Worm (Caenorhabditis elegans): Measurements from ENCODE around the gene F17C8.3.

The F17C8.3 gene

DNA sequence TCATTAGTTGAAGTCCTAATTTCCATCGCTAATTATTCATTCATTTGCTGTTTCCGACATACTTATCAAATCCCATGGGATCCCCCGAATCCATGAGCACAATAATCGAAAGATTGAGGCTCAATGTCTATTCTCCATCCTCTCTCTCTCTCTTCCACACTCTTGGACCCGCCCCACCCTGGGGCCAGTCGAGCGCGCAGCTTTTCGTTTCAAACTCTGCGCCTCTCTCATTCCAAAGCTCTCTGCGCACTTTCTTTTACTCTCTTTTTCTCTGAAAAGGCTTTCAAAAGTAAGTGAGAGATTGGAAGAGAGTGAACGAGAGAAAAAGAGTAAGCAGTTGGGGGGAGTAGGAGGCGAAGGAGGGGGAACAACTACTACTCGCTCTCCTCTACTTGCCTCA is 10.0 kb upstream of the F17C8.3 start, which contains the start of gene acy-1:
Gene acy-1, plus strand, starts transcription at position 346 of the 400 bp plus-strand sequence.
- TF ChIP-seq Y55F3AM.14 (GFP tag; optimal IDR thresholded peaks at IDR 0.05) (peak; percentile 27), mab-5 (tag; optimal IDR thresholded peaks at IDR 0.05) (peak; percentile 88), alr-1 (tag; optimal IDR thresholded peaks at IDR 0.05) (no peak), elt-3 (tag; optimal IDR thresholded peaks at IDR 0.05) (no peak), ztf-1 (GFP tag; conservative IDR thresholded peaks at IDR 0.05) (no peak), sma-9 (GFP tag; optimal IDR thresholded peaks at IDR 0.05) (peak; percentile 67), sma-9 (tag; optimal IDR thresholded peaks at IDR 0.05) (no peak), ceh-16 (tag; optimal IDR thresholded peaks at IDR 0.05) (no peak), ztf-11 (tag; optimal IDR thresholded peaks at IDR 0.05) (no peak), unc-55 (GFP tag; optimal IDR thresholded peaks at IDR 0.05) (peak; percentile 95), gmeb-1 (tag; optimal IDR thresholded peaks at IDR 0.05) (peak; percentile 17), fos-1 (tag; optimal IDR thresholded peaks at IDR 0.05) (peak; percentile 57), blmp-1 (tag; optimal IDR thresholded peaks at IDR 0.05; ENCODE audit: insufficient read depth) (no peak), nhr-10 (tag; optimal IDR thresholded peaks at IDR 0.05) (no peak), nhr-6 (tag; optimal IDR thresholded peaks at IDR 0.05) (peak; percentile 45), mbf-1 (tag; optimal IDR thresholded peaks at IDR 0.05) (no peak), ama-1 (optimal IDR thresholded peaks at IDR 0.05) (no peak), sma-3 (GFP tag; optimal IDR thresholded peaks at IDR 0.05) (no peak), nhr-12 (tag; optimal IDR thresholded peaks at IDR 0.05) (no peak), ztf-4 (tag; optimal IDR thresholded peaks at IDR 0.05) (peak; percentile 56), nhr-77 (tag; optimal IDR thresholded peaks at IDR 0.05) (no peak), lin-13 (GFP tag; optimal IDR thresholded peaks at IDR 0.05) (peak; percentile 81), skn-1 (tag; optimal IDR thresholded peaks at IDR 0.05) (no peak), ceh-82 (tag; optimal IDR thresholded peaks at IDR 0.05) (no peak), lsy-2 (tag; optimal IDR thresholded peaks at IDR 0.05) (peak; percentile 64 to 87), unc-39 (tag; optimal IDR thresholded peaks at IDR 0.05) (no peak), unc-62 (GFP tag; optimal IDR thresholded peaks at IDR 0.05) (no peak), ZK546.5 (tag; optimal IDR thresholded peaks at IDR 0.05) (no peak), nhr-21 (tag; optimal IDR thresholded peaks at IDR 0.05) (no peak), nhr-25 (tag; optimal IDR thresholded peaks at IDR 0.05) (no peak), R02D3.7 (tag; optimal IDR thresholded peaks at IDR 0.05) (no peak), nhr-23 (tag; optimal IDR thresholded peaks at IDR 0.05) (no peak), lin-11 (tag; optimal IDR thresholded peaks at IDR 0.05) (peak; percentile 67), F13H6.1 (tag; optimal IDR thresholded peaks at IDR 0.05) (peak; percentile 89), elt-1 (tag; optimal IDR thresholded peaks at IDR 0.05) (no peak), mdl-1 (tag; optimal IDR thresholded peaks at IDR 0.05) (peak in 1 of 2 experiments; percentile 34), nhr-237 (tag; optimal IDR thresholded peaks at IDR 0.05) (no peak), dmd-4 (tag; optimal IDR thresholded peaks at IDR 0.05) (no peak), crh-2 (tag; optimal IDR thresholded peaks at IDR 0.05) (peak; percentile 79), snpc-4 (tag; optimal IDR thresholded peaks at IDR 0.05) (no peak), C34F6.9 (tag; optimal IDR thresholded peaks at IDR 0.05) (peak; percentile 95), nhr-11 (tag; optimal IDR thresholded peaks at IDR 0.05) (no peak), egl-27 (tag; optimal IDR thresholded peaks at IDR 0.05) (peak; percentile 47), sem-4 (tag; optimal IDR thresholded peaks at IDR 0.05) (peak; percentile 81), aly-2 (tag; optimal IDR thresholded peaks at IDR 0.05) (no peak), peb-1 (tag; optimal IDR thresholded peaks at IDR 0.05) (no peak), nhr-129 (tag; optimal IDR thresholded peaks at IDR 0.05) (peak; percentile 84), lin-39 (tag; optimal IDR thresholded peaks at IDR 0.05) (no peak), zag-1 (tag; optimal IDR thresholded peaks at IDR 0.05) (peak; percentile 77)
